Worm (Caenorhabditis elegans) whole organism, L4/young adult: Measurements from ENCODE around the gene clec-67.

Source experiments
- W03F9.2 ChIP-seq: fragments of 150-350 bp; optimal IDR thresholded peaks from 2 replicates; lab custom pipeline; 2014; ENCODE audit warnings: missing biosample characterization, missing genetic modification characterization
- dao-5 ChIP-seq: sonication (generic microtip); optimal IDR thresholded peaks from 2 replicates; lab custom pipeline; 2016; ENCODE audit warnings: missing genotype, missing genetic modification characterization, moderate library complexity, missing compliant biosample characterization

ce11 chrIV:3907506-3908188 is 14.3 kb upstream of the clec-67 start, which contains the start of the genes F56D6.22 and F56D6.12:
- no peak for TF ChIP-seq W03F9.2 (tag; lab: Kevin White, UChicago)
- no peak for TF ChIP-seq dao-5
